Fruit fly (Drosophila melanogaster): ENCODE data around the gene CG5984.

CG5984 gene

DNA sequence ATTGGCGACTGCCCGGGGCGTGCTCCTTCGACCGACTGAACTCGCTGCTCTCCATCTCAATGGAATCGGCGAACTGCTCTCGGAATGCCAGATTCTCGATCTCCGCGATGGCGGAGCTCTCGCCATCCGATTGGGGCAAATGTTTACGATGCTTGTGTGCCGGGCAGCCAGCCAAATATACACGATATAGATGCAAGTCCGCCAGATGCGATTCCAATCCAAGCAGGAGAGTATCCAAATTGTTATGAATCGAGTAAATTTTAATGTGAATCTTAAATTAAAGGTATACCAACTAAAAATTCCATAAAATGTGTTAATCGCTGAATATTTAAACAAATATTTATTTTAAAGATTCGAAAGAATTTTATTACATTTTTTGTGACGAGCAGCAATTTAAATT lies at the start of gene CG5984:
CG5984 (minus strand) TSS at position 101 of the 400 bp plus-strand sequence.
- no peak for TF ChIP-seq tll (GFP tag; optimal IDR thresholded peaks at IDR 0.05)
- peak; percentile 37 for TF ChIP-seq Nf-YC (tag; optimal IDR thresholded peaks at IDR 0.05)
- TF ChIP-seq CG14710 (tag; optimal IDR thresholded peaks at IDR 0.05), result no peak
- TF ChIP-seq Deaf1 (tag; optimal IDR thresholded peaks at IDR 0.05), result peak; percentile 32
- TF ChIP-seq lilli (GFP tag; optimal IDR thresholded peaks at IDR 0.05), result no peak
- peak; percentile 88 for TF ChIP-seq sd (tag; optimal IDR thresholded peaks at IDR 0.05)
- TF ChIP-seq CG5180 (GFP tag; optimal IDR thresholded peaks at IDR 0.05), result no peak
- no peak for TF ChIP-seq Fer2 (tag; optimal IDR thresholded peaks at IDR 0.05)

- TF ChIP-seq CG7987 (GFP tag; optimal IDR thresholded peaks at IDR 0.05), result peak; percentile 68
- 0 out of 4 replicates have a peak, but pooled peaks have one; percentile 7 for TF ChIP-seq chinmo (GFP tag; IDR thresholded peaks at IDR 0.05; ENCODE audit: partially characterized antibody)
- peak; percentile 45 for TF ChIP-seq sd (tag; optimal IDR thresholded peaks at IDR 0.05)
- no peak for TF ChIP-seq Bgb (GFP tag; IDR thresholded peaks at IDR 0.05; ENCODE audit: partially characterized antibody)
- peak; percentile 97 for TF ChIP-seq cwo (GFP tag; optimal IDR thresholded peaks at IDR 0.05)
- TF ChIP-seq CG11560 (tag; IDR thresholded peaks at IDR 0.05), result no peak
These were observed 46.3 kb upstream of the CG5984 start for dm6 chr3R:27294113-27294512.

dm6 chr3R:27293065-27293464 lies 45.3 kb upstream of the CG5984 start:
- peak; percentile 36 for TF ChIP-seq CG8478 (optimal IDR thresholded peaks at IDR 0.05)
- TF ChIP-seq lab (GFP tag; optimal IDR thresholded peaks at IDR 0.05), result no peak
- TF ChIP-seq CG2712 (tag; optimal IDR thresholded peaks at IDR 0.05), result no peak
- no peak for TF ChIP-seq CG1792 (GFP tag; optimal IDR thresholded peaks at IDR 0.05)
- TF ChIP-seq CG31441 (GFP tag; IDR thresholded peaks at IDR 0.05), result no peak
- no peak for TF ChIP-seq CG6791 (GFP tag; IDR thresholded peaks at IDR 0.05; ENCODE audit: partially characterized antibody)
- TF ChIP-seq sr (GFP tag; IDR thresholded peaks at IDR 0.05), result peak; percentile 56; the same call in 1 of the 3 replicates
- no peak for TF ChIP-seq CG1529 (GFP tag; optimal IDR thresholded peaks at IDR 0.05)
- no peak for TF ChIP-seq Max (GFP tag; optimal IDR thresholded peaks at IDR 0.05)
- peak; percentile 78 for TF ChIP-seq sd (tag; optimal IDR thresholded peaks at IDR 0.05)
- no peak for TF ChIP-seq salm (tag; optimal IDR thresholded peaks at IDR 0.05)
- no peak for TF ChIP-seq CG4617 (GFP tag; optimal IDR thresholded peaks at IDR 0.05; ENCODE audit: borderline replicate concordance)
- TF ChIP-seq nerfin-2 (GFP tag; IDR thresholded peaks at IDR 0.05; ENCODE audit: partially characterized antibody), result no peak
- no peak for TF ChIP-seq CG18011 (GFP tag; optimal IDR thresholded peaks at IDR 0.05)
- no peak for TF ChIP-seq B-H1 (GFP tag; IDR thresholded peaks at IDR 0.05)
- no peak for TF ChIP-seq tin (GFP tag; optimal IDR thresholded peaks at IDR 0.05)
- TF ChIP-seq ind (GFP tag; optimal IDR thresholded peaks at IDR 0.05), result no peak
- TF ChIP-seq Opbp (GFP tag; IDR thresholded peaks at IDR 0.05; ENCODE audit: partially characterized antibody), result no peak
- TF ChIP-seq Med (GFP tag), result peak; percentile 66
- TF ChIP-seq CG11696 (GFP tag; IDR thresholded peaks at IDR 0.05), result no peak
- no peak for TF ChIP-seq cato (GFP tag; optimal IDR thresholded peaks at IDR 0.05; ENCODE audit: borderline replicate concordance)
- TF ChIP-seq btn (GFP tag; optimal IDR thresholded peaks at IDR 0.05), result no peak
- TF ChIP-seq CG2202 (tag; optimal IDR thresholded peaks at IDR 0.05), result no peak
- no peak for TF ChIP-seq peb (GFP tag; IDR thresholded peaks at IDR 0.05)
- TF ChIP-seq CG31365 (tag; optimal IDR thresholded peaks at IDR 0.05), result no peak
- TF ChIP-seq ATbp (GFP tag; optimal IDR thresholded peaks at IDR 0.05), result no peak
- TF ChIP-seq CG7357 (GFP tag; IDR thresholded peaks at IDR 0.05), result no peak
- TF ChIP-seq abd-A (tag; optimal IDR thresholded peaks at IDR 0.05), result peak; percentile 31
- no peak for TF ChIP-seq grn (GFP tag; optimal IDR thresholded peaks at IDR 0.05)
- TF ChIP-seq tio (GFP tag; optimal IDR thresholded peaks at IDR 0.05), result no peak
- TF ChIP-seq sug (tag; optimal IDR thresholded peaks at IDR 0.05), result peak; percentile 91
- no peak for TF ChIP-seq Stat92E (GFP tag; optimal IDR thresholded peaks at IDR 0.05)
- TF ChIP-seq NK7.1 (GFP tag; optimal IDR thresholded peaks at IDR 0.05), result no peak
- peak; percentile 100 for TF ChIP-seq CG7987 (GFP tag; optimal IDR thresholded peaks at IDR 0.05)
- TF ChIP-seq CG12659 (GFP tag; optimal IDR thresholded peaks at IDR 0.05), result no peak
- no peak for TF ChIP-seq CG5180 (GFP tag; optimal IDR thresholded peaks at IDR 0.05)
